Fruit fly (Drosophila melanogaster) whole organism, embryonic: ENCODE data around the gene CG32281.

Source experiments
- Ada2b ChIP-seq: fragments of 200-800 bp; sonication (Bioruptor generic); IDR thresholded peaks from 2 replicates; pipeline ENCODE4 v1.3.6; 2022; ENCODE audit warnings: missing biosample characterization, missing genetic modification characterization
- Aef1 ChIP-seq: fragments of 200-800 bp; sonication (Bioruptor generic); IDR thresholded peaks from 3 replicates; pipeline ENCODE4 v1.3.6; 2022; ENCODE audit warnings: missing biosample characterization, missing genetic modification characterization
- CG14050 ChIP-seq: fragments of 200-800 bp; sonication (Bioruptor generic); IDR thresholded peaks from 3 replicates; pipeline ENCODE4 v1.3.6; 2022; ENCODE audit warnings: missing biosample characterization, missing genetic modification characterization
- CG14441 ChIP-seq: fragments of 200-800 bp; sonication (Bioruptor generic); IDR thresholded peaks from 2 replicates; pipeline ENCODE4 v1.3.6; 2022; ENCODE audit warnings: missing biosample characterization, missing genetic modification characterization
- CG14965 ChIP-seq: fragments of 200-800 bp; sonication (Bioruptor generic); optimal IDR thresholded peaks from 2 replicates; lab custom pipeline; 2016; ENCODE audit warnings: missing biosample characterization, missing genetic modification characterization, borderline replicate concordance
- CG15479 ChIP-seq: fragments of 200-800 bp; sonication (Bioruptor generic); optimal IDR thresholded peaks from 3 replicates; lab custom pipeline; 2019; ENCODE audit warnings: missing biosample characterization, mild to moderate bottlenecking, missing genetic modification characterization, moderate library complexity
- CG15696 ChIP-seq: fragments of 200-800 bp; sonication (Bioruptor generic); optimal IDR thresholded peaks from 2 replicates; lab custom pipeline; 2019; ENCODE audit warnings: missing biosample characterization, mild to moderate bottlenecking, missing genetic modification characterization, moderate library complexity
- CG1602 ChIP-seq: fragments of 200-800 bp; sonication (Bioruptor generic); optimal IDR thresholded peaks from 3 replicates; lab custom pipeline; 2016; ENCODE audit warnings: missing biosample characterization, missing genetic modification characterization
- CG16813 ChIP-seq: fragments of 200-800 bp; sonication (Bioruptor generic); IDR thresholded peaks from 3 replicates; pipeline ENCODE4 v1.3.6; 2022; ENCODE audit warnings: missing biosample characterization, missing genetic modification characterization; ENCODE audit not compliant: partially characterized antibody
- CG17385 ChIP-seq: fragments of 200-800 bp; sonication (Bioruptor generic); optimal IDR thresholded peaks from 3 replicates; lab custom pipeline; 2018; ENCODE audit warnings: missing biosample characterization, mild to moderate bottlenecking, missing genetic modification characterization
- CG1832 ChIP-seq: fragments of 200-800 bp; sonication (Bioruptor generic); optimal IDR thresholded peaks from 2 replicates; lab custom pipeline; 2017; ENCODE audit warnings: missing biosample characterization, mild to moderate bottlenecking, missing genetic modification characterization, inconsistent platforms
- CG2712 ChIP-seq: fragments of 200-800 bp; optimal IDR thresholded peaks from 3 replicates; lab custom pipeline; 2019; ENCODE audit warnings: missing biosample characterization, mild to moderate bottlenecking, missing genetic modification characterization, moderate library complexity
- CG31388 ChIP-seq: fragments of 200-800 bp; sonication (Bioruptor generic); optimal IDR thresholded peaks from 2 replicates; lab custom pipeline; 2016; ENCODE audit warnings: missing biosample characterization, missing genetic modification characterization
- CG4360 ChIP-seq: fragments of 200-800 bp; sonication (Bioruptor generic); IDR thresholded peaks from 2 replicates; pipeline ENCODE4 v1.3.6; 2022; ENCODE audit warnings: missing biosample characterization, missing genetic modification characterization
- CG4404 ChIP-seq: fragments of 200-800 bp; sonication (Bioruptor generic); IDR thresholded peaks from 2 replicates; pipeline ENCODE4 v1.3.6; 2022; ENCODE audit warnings: missing biosample characterization, missing genetic modification characterization
- CG6813 ChIP-seq: fragments of 200-800 bp; sonication (Bioruptor generic); optimal IDR thresholded peaks from 2 replicates; lab custom pipeline; 2017; ENCODE audit warnings: missing biosample characterization, missing genetic modification characterization, mild to moderate bottlenecking, moderate library complexity, missing genetic modification reagents
- CG7963 ChIP-seq: fragments of 200-800 bp; sonication (Bioruptor generic); IDR thresholded peaks from 3 replicates; pipeline ENCODE4 v1.3.6; 2022; ENCODE audit warnings: missing biosample characterization, missing genetic modification characterization; ENCODE audit not compliant: partially characterized antibody
- CG8388 ChIP-seq: fragments of 200-800 bp; sonication (Bioruptor generic); optimal IDR thresholded peaks from 2 replicates; lab custom pipeline; 2019; ENCODE audit warnings: missing biosample characterization, mild to moderate bottlenecking, missing genetic modification characterization, moderate library complexity
- D19B ChIP-seq: fragments of 200-800 bp; sonication (Bioruptor generic); optimal IDR thresholded peaks from 2 replicates; lab custom pipeline; 2017; ENCODE audit warnings: missing biosample characterization, mild to moderate bottlenecking, missing genetic modification characterization
- E2f1 ChIP-seq: fragments of 200-800 bp; sonication (Bioruptor generic); IDR thresholded peaks from 2 replicates; pipeline ENCODE4 v1.3.6; 2022; ENCODE audit warnings: missing biosample characterization, missing genetic modification characterization
- Hmr ChIP-seq: fragments of 200-800 bp; sonication (Bioruptor generic); optimal IDR thresholded peaks from 3 replicates; lab custom pipeline; 2017; ENCODE audit warnings: mild to moderate bottlenecking, missing biosample characterization, missing genetic modification reagents, missing genetic modification characterization
- MESR4 ChIP-seq: fragments of 200-800 bp; sonication (Bioruptor generic); optimal IDR thresholded peaks from 2 replicates; lab custom pipeline; 2018; ENCODE audit warnings: missing biosample characterization, mild to moderate bottlenecking, missing genetic modification characterization, moderate library complexity
- Med ChIP-seq: fragments of 200-800 bp; sonication (Bioruptor generic); peaks from one replicate; lab custom pipeline; 2016; ENCODE audit warnings: missing biosample characterization, missing genetic modification characterization, mild to moderate bottlenecking, inconsistent platforms, moderate library complexity
- Myb ChIP-seq: fragments of 200-800 bp; sonication (Bioruptor generic); optimal IDR thresholded peaks from 2 replicates; lab custom pipeline; 2016; ENCODE audit warnings: missing biosample characterization, missing genetic modification characterization
- Rfx ChIP-seq: fragments of 200-800 bp; sonication (Bioruptor generic); IDR thresholded peaks from 2 replicates; pipeline ENCODE4 v1.3.6; 2022; ENCODE audit warnings: missing biosample characterization, missing genetic modification characterization
- ac ChIP-seq: fragments of 200-800 bp; sonication (Bioruptor generic); optimal IDR thresholded peaks from 3 replicates; lab custom pipeline; 2017; ENCODE audit warnings: missing biosample characterization, mild to moderate bottlenecking, missing genetic modification characterization
- bbx ChIP-seq: fragments of 200-800 bp; sonication (Bioruptor generic); IDR thresholded peaks from 2 replicates; pipeline ENCODE4 v1.3.6; 2022; ENCODE audit warnings: missing biosample characterization, missing genetic modification characterization; ENCODE audit not compliant: partially characterized antibody
- cas ChIP-seq: fragments of 200-800 bp; sonication (Bioruptor generic); IDR thresholded peaks from 2 replicates; pipeline ENCODE4 v1.3.6; 2022; ENCODE audit warnings: missing biosample characterization, missing genetic modification characterization
- chm ChIP-seq: fragments of 200-800 bp; sonication (Bioruptor generic); IDR thresholded peaks from 2 replicates; pipeline ENCODE4 v1.3.6; 2022; ENCODE audit warnings: missing biosample characterization, missing genetic modification characterization
- danr ChIP-seq: fragments of 200-800 bp; sonication (Bioruptor generic); IDR thresholded peaks from 2 replicates; pipeline ENCODE4 v1.3.6; 2022; ENCODE audit warnings: missing biosample characterization, missing genetic modification characterization
- dmrt99B ChIP-seq: fragments of 200-800 bp; sonication (Bioruptor generic); optimal IDR thresholded peaks from 2 replicates; lab custom pipeline; 2018; ENCODE audit warnings: missing biosample characterization, mild to moderate bottlenecking, missing genetic modification characterization, moderate library complexity
- emc ChIP-seq: fragments of 200-800 bp; sonication (Bioruptor generic); optimal IDR thresholded peaks from 2 replicates; lab custom pipeline; 2016; ENCODE audit warnings: missing biosample characterization, missing genetic modification characterization
- gcm ChIP-seq: fragments of 200-800 bp; sonication (Bioruptor generic); optimal IDR thresholded peaks from 2 replicates; lab custom pipeline; 2019; ENCODE audit warnings: missing biosample characterization, mild to moderate bottlenecking, missing genetic modification characterization, moderate library complexity
- hb ChIP-seq: fragments of 200-800 bp; sonication (Bioruptor generic); IDR thresholded peaks from 3 replicates; pipeline ENCODE4 v1.3.6; 2022; ENCODE audit warnings: missing biosample characterization, missing genetic modification characterization; ENCODE audit not compliant: partially characterized antibody
- hth ChIP-seq: fragments of >200 bp; optimal IDR thresholded peaks from 2 replicates; lab custom pipeline; 2017; ENCODE audit warnings: inconsistent platforms
- lab ChIP-seq: fragments of 200-800 bp; sonication (Bioruptor generic); optimal IDR thresholded peaks from 3 replicates; lab custom pipeline; 2017; ENCODE audit warnings: missing biosample characterization, missing genetic modification characterization, mild to moderate bottlenecking, moderate library complexity, missing genetic modification reagents
- lola ChIP-seq, 3 experiments: fragments of >200 bp in 2 of 3; fragments of 200-800 bp in 1 of 3; sonication (Bioruptor generic) in 1 of 3; optimal IDR thresholded peaks; 2 replicates each; lab custom pipeline; 2017 to 2019; ENCODE audit warnings: missing biosample characterization in 3 of 3, missing genetic modification characterization in 3 of 3, mild to moderate bottlenecking in 1 of 3, moderate library complexity in 1 of 3
- luna ChIP-seq: fragments of 200-800 bp; sonication (Bioruptor generic); optimal IDR thresholded peaks from 2 replicates; lab custom pipeline; 2016; ENCODE audit warnings: missing biosample characterization, missing genetic modification characterization
- nerfin-2 ChIP-seq: fragments of 200-800 bp; sonication (Bioruptor generic); IDR thresholded peaks from 2 replicates; pipeline ENCODE4 v1.3.6; 2022; ENCODE audit warnings: missing biosample characterization, missing genetic modification characterization; ENCODE audit not compliant: partially characterized antibody
- nom ChIP-seq: fragments of 200-800 bp; sonication (Bioruptor generic); optimal IDR thresholded peaks from 2 replicates; lab custom pipeline; 2017; ENCODE audit warnings: missing biosample characterization, missing genetic modification characterization, mild to moderate bottlenecking, moderate library complexity, missing genetic modification reagents
- ranshi ChIP-seq: fragments of 200-800 bp; sonication (Bioruptor generic); IDR thresholded peaks from 2 replicates; pipeline ENCODE4 v1.3.6; 2022; ENCODE audit warnings: missing biosample characterization, missing genetic modification characterization
- sima ChIP-seq: fragments of 200-800 bp; sonication (Bioruptor generic); optimal IDR thresholded peaks from 2 replicates; lab custom pipeline; 2016; ENCODE audit warnings: missing biosample characterization, missing genetic modification characterization
- slbo ChIP-seq: fragments of 200-800 bp; sonication (Bioruptor generic); IDR thresholded peaks from 2 replicates; pipeline ENCODE4 v1.3.6; 2022; ENCODE audit warnings: missing biosample characterization, missing genetic modification characterization
- sqz ChIP-seq: fragments of 200-800 bp; sonication (Bioruptor generic); optimal IDR thresholded peaks from 3 replicates; lab custom pipeline; 2018; ENCODE audit warnings: missing biosample characterization, mild to moderate bottlenecking, missing genetic modification characterization
- tap ChIP-seq: fragments of 200-800 bp; optimal IDR thresholded peaks from 3 replicates; lab custom pipeline; 2019; ENCODE audit warnings: missing biosample characterization, mild to moderate bottlenecking, missing genetic modification characterization, moderate library complexity
- tin ChIP-seq: fragments of 200-800 bp; sonication (Bioruptor generic); optimal IDR thresholded peaks from 3 replicates; lab custom pipeline; 2016; ENCODE audit warnings: missing biosample characterization, missing genetic modification characterization

CG32281 gene

DNA sequence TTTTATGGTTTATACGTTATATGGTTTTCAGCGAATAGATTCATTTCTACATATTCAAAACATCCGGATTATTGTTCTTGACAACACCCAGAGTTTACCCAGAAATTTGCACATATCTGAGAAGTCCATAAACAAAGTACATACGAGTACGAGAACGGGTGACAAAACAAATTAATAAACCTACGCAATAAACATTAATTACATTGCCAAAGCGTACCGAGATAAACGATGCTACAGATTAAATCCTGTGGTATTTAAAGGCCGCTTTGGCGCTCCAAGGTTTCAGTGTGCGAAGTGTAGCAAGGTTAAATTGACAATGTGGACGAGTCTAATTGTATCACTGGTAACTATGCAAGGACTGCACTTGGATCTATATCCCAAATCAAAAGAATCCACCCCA lies 18.1 kb downstream of the CG32281 start, which contains the start of gene CG14957:
CG14957 (plus strand) TSS at position 301 of the 400 bp plus-strand sequence.
- TF ChIP-seq CG16813 (GFP tag; lab: Robert Waterston, UW) (no peak), Rfx (GFP tag; lab: Robert Waterston, UW) (0 out of 2 replicates have a peak, but pooled peaks have one; percentile 12)

DNA sequence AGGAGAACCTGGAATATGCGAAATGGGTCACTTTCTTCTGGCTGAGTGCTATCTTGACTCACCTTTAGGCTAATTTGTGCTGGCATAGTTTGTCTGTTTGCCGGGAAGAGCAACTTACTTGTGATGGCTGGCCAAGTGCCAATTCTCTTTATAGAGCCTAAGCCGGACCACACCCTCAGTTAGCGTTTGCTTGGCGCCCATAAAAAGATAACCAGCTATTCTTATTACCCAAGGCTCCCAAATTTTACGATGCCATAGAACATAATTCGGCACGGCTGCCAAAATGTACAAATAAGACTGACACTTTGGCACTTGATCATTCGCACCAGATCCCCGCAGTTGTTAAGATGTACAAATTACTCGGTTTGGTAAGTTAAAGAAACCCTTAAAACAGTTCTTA lies 20.5 kb downstream of the CG32281 start, which contains the start of the genes CG42525 and CG14958:
CG42525 (minus strand) TSS at position 101 of the 400 bp plus-strand sequence.
CG14958 (plus strand) TSS at position 332 of the 400 bp plus-strand sequence.
- TF ChIP-seq CG31388, result no peak
- TF ChIP-seq Aef1, result no peak
- TF ChIP-seq E2f1 (GFP tag; lab: Robert Waterston, UW), result no peak
- no peak for TF ChIP-seq CG2712 (tag; lab: Kevin White, UChicago)
- TF ChIP-seq danr (GFP tag; lab: Robert Waterston, UW), result no peak

DNA sequence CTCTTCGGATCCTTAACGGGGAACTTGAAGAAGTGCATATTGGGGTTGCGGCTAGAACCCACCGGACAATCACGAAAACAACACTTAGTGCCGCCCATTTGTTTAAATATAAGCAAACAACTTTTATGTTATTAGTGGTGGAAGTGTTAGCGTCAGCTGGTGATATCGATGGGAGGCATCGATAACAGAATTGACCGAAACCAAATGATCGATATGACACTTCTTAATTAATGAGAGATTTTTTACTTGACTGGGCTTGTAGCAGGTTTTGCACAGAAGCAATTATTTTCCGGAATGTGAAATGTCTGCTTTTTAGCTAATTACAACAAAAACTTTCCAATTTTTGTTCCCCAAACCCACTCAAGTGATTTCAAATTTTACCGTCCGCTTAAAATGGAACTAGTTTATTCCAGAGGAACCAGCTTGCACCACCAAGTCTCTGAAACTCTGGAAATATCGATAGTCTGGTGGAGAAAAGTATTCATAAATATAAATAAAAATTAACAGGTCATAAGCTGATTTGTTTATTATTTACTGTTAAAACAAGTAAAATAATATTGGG lies 23.2 kb downstream of the CG32281 start, which contains the start of gene CG14965:
CG14965 (minus strand) TSS at position 159 of the 562 bp plus-strand sequence.
- TF ChIP-seq gcm (GFP tag; lab: Kevin White, UChicago), result no peak
- TF ChIP-seq hth (lab: Kevin White, UChicago), result no peak
- TF ChIP-seq lola (GFP tag; optimal IDR thresholded peaks at IDR 0.05; lab: Kevin White, UChicago), result no peak
- no peak for TF ChIP-seq tin (GFP tag; lab: Kevin White, UChicago)
- TF ChIP-seq Myb (GFP tag; lab: Kevin White, UChicago), result peak; percentile 94
- no peak for TF ChIP-seq lab
- TF ChIP-seq cas (GFP tag; lab: Robert Waterston, UW), result no peak
- no peak for TF ChIP-seq CG15696 (tag; lab: Kevin White, UChicago)
- TF ChIP-seq CG4360 (GFP tag; lab: Robert Waterston, UW), result no peak
- peak; percentile 72 for TF ChIP-seq CG7963 (GFP tag; lab: Robert Waterston, UW)
- peak; percentile 79 for TF ChIP-seq CG15479 (GFP tag; lab: Kevin White, UChicago)
- TF ChIP-seq sima, result no peak
- peak; percentile 79 for TF ChIP-seq bbx (GFP tag; lab: Robert Waterston, UW)
- no peak for TF ChIP-seq emc (GFP tag; lab: Kevin White, UChicago)
- TF ChIP-seq dmrt99B (tag; lab: Kevin White, UChicago), result no peak
- TF ChIP-seq CG8388 (GFP tag; lab: Kevin White, UChicago), result no peak
- TF ChIP-seq CG6813 (GFP tag; lab: Kevin White, UChicago), result no peak
- TF ChIP-seq CG16813 (GFP tag; lab: Robert Waterston, UW), result peak; percentile 90
- TF ChIP-seq chm (GFP tag; lab: Robert Waterston, UW), result no peak
- no peak for TF ChIP-seq Ada2b
- TF ChIP-seq CG14965 (GFP tag; lab: Kevin White, UChicago), result no peak
- TF ChIP-seq slbo (GFP tag; lab: Robert Waterston, UW), result no peak
- TF ChIP-seq ac (GFP tag; lab: Kevin White, UChicago), result no peak
- no peak for TF ChIP-seq sqz (GFP tag; lab: Kevin White, UChicago)
- no peak for TF ChIP-seq D19B (GFP tag; lab: Kevin White, UChicago)
- no peak for TF ChIP-seq Hmr (GFP tag; lab: Kevin White, UChicago)
- peak; percentile 36; the same call in 1 of the 2 replicates for TF ChIP-seq CG14441 (GFP tag; lab: Robert Waterston, UW)
- no peak for TF ChIP-seq CG1602 (GFP tag; lab: Kevin White, UChicago)
- no peak for TF ChIP-seq CG14050 (GFP tag; lab: Robert Waterston, UW)
- TF ChIP-seq CG4404 (GFP tag; lab: Robert Waterston, UW), result no peak
- no peak for TF ChIP-seq tap (tag; lab: Kevin White, UChicago)
- no peak for TF ChIP-seq nom
- TF ChIP-seq MESR4 (GFP tag; lab: Kevin White, UChicago), result peak; percentile 20
- peak; percentile 2 for TF ChIP-seq Med (GFP tag; lab: Kevin White, UChicago)
- TF ChIP-seq ranshi (GFP tag; lab: Robert Waterston, UW), result no peak
- TF ChIP-seq CG17385, result no peak
- peak; percentile 90 for TF ChIP-seq nerfin-2 (GFP tag; lab: Robert Waterston, UW)
- TF ChIP-seq hb (GFP tag; lab: Robert Waterston, UW), result peak; percentile 87
- TF ChIP-seq luna, result no peak
- TF ChIP-seq CG1832 (GFP tag; lab: Kevin White, UChicago), result no peak
